Fruit fly (Drosophila melanogaster): Measurements from ENCODE around the gene Mcm3.
A peak's percentile ranks its signal among the peaks of the same experiment; 100 is the strongest.

The Mcm3 gene

dm6 chrX:5323636-5324035 lies at the start of gene Mcm3:
Gene Mcm3 (plus strand): TSS chrX:5323855.
- TF ChIP-seq CG8478 (optimal IDR thresholded peaks at IDR 0.05) (no peak), CTCF (optimal IDR thresholded peaks at IDR 0.05) (no peak)

dm6 chrX:5285835-5286234 lies 37.8 kb upstream of the Mcm3 start:
- TF ChIP-seq CTCF (optimal IDR thresholded peaks at IDR 0.05) (no peak), CG8478 (optimal IDR thresholded peaks at IDR 0.05) (no peak)

dm6 chrX:5286513-5286912 lies 37.1 kb upstream of the Mcm3 start:
- TF ChIP-seq CTCF (optimal IDR thresholded peaks at IDR 0.05), result no peak
- no peak for TF ChIP-seq CG8478 (optimal IDR thresholded peaks at IDR 0.05)

- TF ChIP-seq CG8478 (optimal IDR thresholded peaks at IDR 0.05), result no peak
- peak; percentile 71 to 88 for TF ChIP-seq CTCF (optimal IDR thresholded peaks at IDR 0.05)
Measured at dm6 chrX:5289692-5290091, 34.0 kb upstream of the Mcm3 start.

- TF ChIP-seq CG8478 (optimal IDR thresholded peaks at IDR 0.05) (no peak), CTCF (optimal IDR thresholded peaks at IDR 0.05) (no peak)
Measured at dm6 chrX:5293141-5293540, 30.5 kb upstream of the Mcm3 start.

- TF ChIP-seq CG8478 (optimal IDR thresholded peaks at IDR 0.05) (no peak), CTCF (optimal IDR thresholded peaks at IDR 0.05) (no peak)
Measured at dm6 chrX:5295766-5296165, 27.9 kb upstream of the Mcm3 start, which contains the start of gene CG42749. Gene CG42749 (plus strand): TSS chrX:5296066.

- TF ChIP-seq CG8478 (optimal IDR thresholded peaks at IDR 0.05) (no peak), CTCF (optimal IDR thresholded peaks at IDR 0.05) (no peak)
Measured at dm6 chrX:5299957-5300356, 23.7 kb upstream of the Mcm3 start.

dm6 chrX:5300623-5301283 lies 22.9 kb upstream of the Mcm3 start:
- TF ChIP-seq CTCF (optimal IDR thresholded peaks at IDR 0.05) (no peak), CG8478 (optimal IDR thresholded peaks at IDR 0.05) (no peak)

dm6 chrX:5305591-5305990 lies 18.1 kb upstream of the Mcm3 start, which contains the start of gene CG3323:
Gene CG3323 (minus strand): TSS chrX:5305691.
- no peak for TF ChIP-seq CTCF (optimal IDR thresholded peaks at IDR 0.05)
- no peak for TF ChIP-seq CG8478 (optimal IDR thresholded peaks at IDR 0.05)

- no peak for TF ChIP-seq CG8478 (optimal IDR thresholded peaks at IDR 0.05)
- TF ChIP-seq CTCF (optimal IDR thresholded peaks at IDR 0.05), result no peak
Measured at dm6 chrX:5307317-5307716, 16.3 kb upstream of the Mcm3 start, which contains the start of gene CG17764. Gene CG17764 (minus strand): TSS chrX:5307417.

- TF ChIP-seq CTCF (optimal IDR thresholded peaks at IDR 0.05) (no peak), CG8478 (optimal IDR thresholded peaks at IDR 0.05) (no peak)
Measured at dm6 chrX:5308963-5309362, 14.7 kb upstream of the Mcm3 start, which contains the start of the genes Cdk7 and snf. Gene Cdk7 (minus strand): TSS chrX:5308983. Gene snf (plus strand): TSS chrX:5309242.

- no peak for TF ChIP-seq CG8478 (optimal IDR thresholded peaks at IDR 0.05)
- TF ChIP-seq CTCF (optimal IDR thresholded peaks at IDR 0.05), result no peak
Measured at dm6 chrX:5311838-5312339, 11.8 kb upstream of the Mcm3 start, which contains the start of the genes TrxT and dhd. Gene TrxT (minus strand): TSS chrX:5311888. Gene dhd (plus strand): TSS chrX:5312171.

- no peak for TF ChIP-seq CTCF (optimal IDR thresholded peaks at IDR 0.05)
- no peak for TF ChIP-seq CG8478 (optimal IDR thresholded peaks at IDR 0.05)
Measured at dm6 chrX:5312958-5313357, 10.7 kb upstream of the Mcm3 start, which contains the start of gene CG4198. Gene CG4198 (plus strand): TSS chrX:5313258.

- TF ChIP-seq CTCF (optimal IDR thresholded peaks at IDR 0.05) (no peak), CG8478 (optimal IDR thresholded peaks at IDR 0.05) (no peak)
Measured at dm6 chrX:5317170-5317569, 6.5 kb upstream of the Mcm3 start, which contains the start of the genes CG15930 and Sas10. Gene CG15930 (minus strand): TSS chrX:5317295. Gene Sas10 (plus strand): TSS chrX:5317409.

- TF ChIP-seq CG8478 (optimal IDR thresholded peaks at IDR 0.05) (no peak), CTCF (optimal IDR thresholded peaks at IDR 0.05) (peak in 1 of 2 experiments; percentile 8)
Measured at dm6 chrX:5322459-5322883, 1.2 kb upstream of the Mcm3 start, which contains the start of gene Rnp4F. Gene Rnp4F (minus strand): TSS chrX:5322696.

Data from S2 (cell line).